Fruit fly (Drosophila melanogaster) whole organism, embryonic: ENCODE results near the gene cana.

ENCODE experiments used
- Atf6 ChIP-seq: fragments of 200-800 bp; sonication (Bioruptor generic); IDR thresholded peaks from 2 replicates; pipeline ENCODE4 v1.3.6; 2022; ENCODE audit warnings: missing biosample characterization, missing genetic modification characterization
- Bgb ChIP-seq: fragments of 200-800 bp; sonication (Bioruptor generic); IDR thresholded peaks from 2 replicates; pipeline ENCODE4 v1.3.6; 2022; ENCODE audit warnings: missing biosample characterization, missing genetic modification characterization; ENCODE audit not compliant: partially characterized antibody
- CG11504 ChIP-seq: fragments of 200-800 bp; sonication (Bioruptor generic); optimal IDR thresholded peaks from 3 replicates; lab custom pipeline; 2019; ENCODE audit warnings: missing biosample characterization, mild to moderate bottlenecking, missing genetic modification characterization, moderate library complexity
- CG13287 ChIP-seq: fragments of 200-800 bp; sonication (Bioruptor generic); IDR thresholded peaks from 2 replicates; pipeline ENCODE4 v1.3.6; 2022; ENCODE audit warnings: missing biosample characterization, missing genetic modification characterization; ENCODE audit not compliant: partially characterized antibody
- CG13424 ChIP-seq: fragments of 200-800 bp; sonication (Bioruptor generic); optimal IDR thresholded peaks from 2 replicates; lab custom pipeline; 2019; ENCODE audit warnings: missing biosample characterization, mild to moderate bottlenecking, missing genetic modification characterization, moderate library complexity
- CG13624 ChIP-seq: fragments of 200-800 bp; sonication (Bioruptor generic); optimal IDR thresholded peaks from 2 replicates; lab custom pipeline; 2016; ENCODE audit warnings: missing biosample characterization, missing genetic modification characterization
- CG15073 ChIP-seq: fragments of 200-800 bp; sonication (Bioruptor generic); optimal IDR thresholded peaks from 2 replicates; lab custom pipeline; 2016; ENCODE audit warnings: missing biosample characterization, missing genetic modification characterization
- CG1529 ChIP-seq: fragments of 200-800 bp; sonication (Bioruptor generic); optimal IDR thresholded peaks from 3 replicates; lab custom pipeline; 2018; ENCODE audit warnings: missing biosample characterization, missing genetic modification characterization
- CG15514 ChIP-seq: fragments of 200-800 bp; sonication (Bioruptor generic); optimal IDR thresholded peaks from 3 replicates; lab custom pipeline; 2017; ENCODE audit warnings: missing biosample characterization, missing genetic modification characterization, mild to moderate bottlenecking, moderate library complexity, missing genetic modification reagents
- CG17361 ChIP-seq: fragments of 200-800 bp; sonication (Bioruptor generic); IDR thresholded peaks from 3 replicates; pipeline ENCODE4 v1.3.6; 2022; ENCODE audit warnings: missing biosample characterization, missing genetic modification characterization
- CG18011 ChIP-seq: fragments of 200-800 bp; sonication (Bioruptor generic); optimal IDR thresholded peaks from 2 replicates; lab custom pipeline; 2017; ENCODE audit warnings: missing biosample characterization, missing genetic modification characterization, mild to moderate bottlenecking, moderate library complexity, missing genotype
- CG2889 ChIP-seq: fragments of 200-800 bp; sonication (Bioruptor generic); IDR thresholded peaks from 3 replicates; pipeline ENCODE4 v1.3.6; 2022; ENCODE audit warnings: missing biosample characterization, missing genetic modification characterization
- CG30403 ChIP-seq: fragments of 200-800 bp; sonication (Bioruptor generic); optimal IDR thresholded peaks from 3 replicates; lab custom pipeline; 2016; ENCODE audit warnings: missing biosample characterization, missing genetic modification characterization
- CG31365 ChIP-seq: fragments of 200-800 bp; sonication (Bioruptor generic); optimal IDR thresholded peaks from 2 replicates; lab custom pipeline; 2018; ENCODE audit warnings: missing biosample characterization, mild to moderate bottlenecking, missing genetic modification characterization
- CG6654 ChIP-seq: fragments of 200-800 bp; sonication (Bioruptor generic); optimal IDR thresholded peaks from 2 replicates; lab custom pipeline; 2017; ENCODE audit warnings: missing biosample characterization, mild to moderate bottlenecking, missing genetic modification characterization
- CG7357 ChIP-seq: fragments of 200-800 bp; sonication (Bioruptor generic); IDR thresholded peaks from 3 replicates; pipeline ENCODE4 v1.3.6; 2022; ENCODE audit warnings: missing biosample characterization, missing genetic modification characterization
- CG8359 ChIP-seq: fragments of 200-800 bp; sonication (Bioruptor generic); optimal IDR thresholded peaks from 2 replicates; lab custom pipeline; 2017; ENCODE audit warnings: missing biosample characterization, mild to moderate bottlenecking, missing genetic modification characterization, borderline replicate concordance
- CG8765 ChIP-seq: fragments of 200-800 bp; sonication (Bioruptor generic); IDR thresholded peaks from 2 replicates; pipeline ENCODE4 v1.3.6; 2022; ENCODE audit warnings: missing biosample characterization, missing genetic modification characterization
- CG8924 ChIP-seq: fragments of 200-800 bp; optimal IDR thresholded peaks from 3 replicates; lab custom pipeline; 2019; ENCODE audit warnings: missing biosample characterization, mild to moderate bottlenecking, missing genetic modification characterization, moderate library complexity
- CG9215 ChIP-seq: fragments of 200-800 bp; sonication (Bioruptor generic); IDR thresholded peaks from 2 replicates; pipeline ENCODE4 v1.3.6; 2022; ENCODE audit warnings: missing biosample characterization, missing genetic modification characterization
- Dp ChIP-seq: fragments of 200-800 bp; sonication (Bioruptor generic); optimal IDR thresholded peaks from 2 replicates; lab custom pipeline; 2018; ENCODE audit warnings: missing biosample characterization, mild to moderate bottlenecking, missing genetic modification characterization, moderate library complexity
- E2f1 ChIP-seq: fragments of 200-800 bp; sonication (Bioruptor generic); IDR thresholded peaks from 2 replicates; pipeline ENCODE4 v1.3.6; 2022; ENCODE audit warnings: missing biosample characterization, missing genetic modification characterization
- E2f2 ChIP-seq: fragments of 200-800 bp; sonication (Bioruptor generic); IDR thresholded peaks from 2 replicates; pipeline ENCODE4 v1.3.6; 2022; ENCODE audit warnings: missing biosample characterization, missing genetic modification characterization
- ERR ChIP-seq: fragments of 200-800 bp; sonication (Bioruptor generic); optimal IDR thresholded peaks from 2 replicates; lab custom pipeline; 2016; ENCODE audit warnings: missing biosample characterization, missing genetic modification characterization
- Fer1 ChIP-seq: fragments of 200-800 bp; sonication (Bioruptor generic); optimal IDR thresholded peaks from 2 replicates; lab custom pipeline; 2017; ENCODE audit warnings: missing biosample characterization, mild to moderate bottlenecking, missing genetic modification characterization
- Max ChIP-seq: fragments of 200-800 bp; sonication (Bioruptor generic); optimal IDR thresholded peaks from 2 replicates; lab custom pipeline; 2016; ENCODE audit warnings: missing biosample characterization, mild to moderate bottlenecking, missing genetic modification characterization
- Mrtf ChIP-seq: fragments of 200-800 bp; sonication (Bioruptor generic); IDR thresholded peaks from 3 replicates; pipeline ENCODE4 v1.3.6; 2022; ENCODE audit warnings: missing biosample characterization, missing genetic modification characterization
- Nf-YA ChIP-seq: fragments of 200-800 bp; sonication (Bioruptor generic); IDR thresholded peaks from 2 replicates; pipeline ENCODE4 v1.3.6; 2022; ENCODE audit warnings: missing biosample characterization, missing genetic modification characterization
- Six4 ChIP-seq: fragments of 200-800 bp; sonication (Bioruptor generic); optimal IDR thresholded peaks from 2 replicates; lab custom pipeline; 2016; ENCODE audit warnings: missing biosample characterization, missing genetic modification characterization
- Spps ChIP-seq: fragments of 200-800 bp; sonication (Bioruptor generic); optimal IDR thresholded peaks from 2 replicates; lab custom pipeline; 2018; ENCODE audit warnings: missing biosample characterization, mild to moderate bottlenecking, missing genetic modification characterization
- abd-A ChIP-seq: fragments of 200-800 bp; sonication (Bioruptor generic); optimal IDR thresholded peaks from 3 replicates; lab custom pipeline; 2019; ENCODE audit warnings: missing biosample characterization, mild to moderate bottlenecking, missing genetic modification characterization, moderate library complexity
- amos ChIP-seq: fragments of 200-800 bp; sonication (Bioruptor generic); IDR thresholded peaks from 2 replicates; pipeline ENCODE4 v1.3.6; 2022; ENCODE audit warnings: missing biosample characterization, missing genetic modification characterization; ENCODE audit not compliant: partially characterized antibody
- cas ChIP-seq: fragments of 200-800 bp; sonication (Bioruptor generic); IDR thresholded peaks from 2 replicates; pipeline ENCODE4 v1.3.6; 2022; ENCODE audit warnings: missing biosample characterization, missing genetic modification characterization
- cato ChIP-seq: fragments of 200-800 bp; sonication (Bioruptor generic); optimal IDR thresholded peaks from 2 replicates; lab custom pipeline; 2016; ENCODE audit warnings: missing biosample characterization, missing genetic modification characterization, borderline replicate concordance
- en ChIP-seq: fragments of 200-800 bp; sonication (Bioruptor generic); optimal IDR thresholded peaks from 2 replicates; lab custom pipeline; 2016; ENCODE audit warnings: missing biosample characterization, missing genetic modification characterization
- gcm ChIP-seq: fragments of 200-800 bp; sonication (Bioruptor generic); optimal IDR thresholded peaks from 2 replicates; lab custom pipeline; 2019; ENCODE audit warnings: missing biosample characterization, mild to moderate bottlenecking, missing genetic modification characterization, moderate library complexity
- gro ChIP-seq: fragments of 200-800 bp; sonication (Bioruptor generic); optimal IDR thresholded peaks from 2 replicates; lab custom pipeline; 2016; ENCODE audit warnings: missing biosample characterization, missing genetic modification characterization
- hb ChIP-seq: fragments of 200-800 bp; sonication (Bioruptor generic); IDR thresholded peaks from 3 replicates; pipeline ENCODE4 v1.3.6; 2022; ENCODE audit warnings: missing biosample characterization, missing genetic modification characterization; ENCODE audit not compliant: partially characterized antibody
- her ChIP-seq: fragments of 200-800 bp; sonication (Bioruptor generic); optimal IDR thresholded peaks from 2 replicates; lab custom pipeline; 2016; ENCODE audit warnings: missing biosample characterization, missing genetic modification characterization
- hth ChIP-seq: fragments of >200 bp; optimal IDR thresholded peaks from 2 replicates; lab custom pipeline; 2017; ENCODE audit warnings: inconsistent platforms
- jing ChIP-seq: fragments of 200-800 bp; sonication (Bioruptor generic); optimal IDR thresholded peaks from 2 replicates; lab custom pipeline; 2018; ENCODE audit warnings: missing biosample characterization, mild to moderate bottlenecking, missing genetic modification characterization
- kni ChIP-seq: fragments of 200-800 bp; sonication (Bioruptor generic); optimal IDR thresholded peaks from 3 replicates; lab custom pipeline; 2017; ENCODE audit warnings: mild to moderate bottlenecking, missing biosample characterization, missing genetic modification reagents, missing genetic modification characterization
- knrl ChIP-seq: fragments of 200-800 bp; sonication (Bioruptor generic); IDR thresholded peaks from 3 replicates; pipeline ENCODE4 v1.3.6; 2022; ENCODE audit warnings: missing biosample characterization, missing genetic modification characterization; ENCODE audit not compliant: partially characterized antibody
- lola ChIP-seq, 3 experiments: fragments of >200 bp in 2 of 3; fragments of 200-800 bp in 1 of 3; sonication (Bioruptor generic) in 1 of 3; optimal IDR thresholded peaks; 2 replicates each; lab custom pipeline; 2017 to 2019; ENCODE audit warnings: missing biosample characterization in 3 of 3, missing genetic modification characterization in 3 of 3, mild to moderate bottlenecking in 1 of 3, moderate library complexity in 1 of 3
- odd ChIP-seq: fragments of 200-800 bp; sonication (Bioruptor generic); optimal IDR thresholded peaks from 2 replicates; lab custom pipeline; 2017; ENCODE audit warnings: missing biosample characterization, mild to moderate bottlenecking, missing genetic modification characterization
- pan ChIP-seq, 4 experiments: fragments of >200 bp in 3 of 4; fragments of 200-800 bp in 1 of 4; sonication (Bioruptor generic) in 1 of 4; optimal IDR thresholded peaks in 3 of 4; IDR thresholded peaks in 1 of 4; 2 replicates each; pipeline versions ENCODE4 v1.3.6 to Lab custom; 2017 to 2022; ENCODE audit warnings: missing biosample characterization in 2 of 4, missing genetic modification characterization in 2 of 4, mixed read lengths in 1 of 4
- pnt ChIP-seq: fragments of 200-800 bp; sonication (Bioruptor generic); optimal IDR thresholded peaks from 3 replicates; lab custom pipeline; 2016; ENCODE audit warnings: missing biosample characterization, missing genetic modification characterization
- pzg ChIP-seq: fragments of 200-800 bp; sonication (Bioruptor generic); optimal IDR thresholded peaks from 3 replicates; lab custom pipeline; 2018; ENCODE audit warnings: missing biosample characterization, mild to moderate bottlenecking, missing genetic modification characterization, moderate library complexity
- salm ChIP-seq: fragments of 200-800 bp; sonication (Bioruptor generic); optimal IDR thresholded peaks from 2 replicates; lab custom pipeline; 2018; ENCODE audit warnings: missing biosample characterization, mild to moderate bottlenecking, missing genetic modification characterization
- wor ChIP-seq: fragments of 200-800 bp; sonication (Bioruptor generic); IDR thresholded peaks from 2 replicates; pipeline ENCODE4 v1.3.6; 2022; ENCODE audit warnings: missing biosample characterization, missing genetic modification characterization

Gene cana

dm6 chr2L:11269632-11269965, at the start of gene cana:
cana (plus strand) TSS chr2L:11269780.
- TF ChIP-seq knrl (GFP tag; lab: Robert Waterston, UW) = peak; percentile 32; the same call in 1 of the 3 replicates
- TF ChIP-seq odd (GFP tag; lab: Kevin White, UChicago) = no peak
- no peak for TF ChIP-seq hth
- TF ChIP-seq Spps (tag; lab: Kevin White, UChicago) = no peak
- peak; percentile 81 for TF ChIP-seq Dp (GFP tag; lab: Kevin White, UChicago)
- peak; percentile 25 for TF ChIP-seq pzg (GFP tag; lab: Kevin White, UChicago)
- peak; percentile 88 for TF ChIP-seq E2f2 (GFP tag; lab: Robert Waterston, UW)
- peak; percentile 40 for TF ChIP-seq Bgb (GFP tag; lab: Robert Waterston, UW)
- no peak for TF ChIP-seq her
- no peak for TF ChIP-seq CG31365 (tag; lab: Kevin White, UChicago)
- peak; percentile 48 for TF ChIP-seq CG13287
- TF ChIP-seq CG15514 (GFP tag; lab: Kevin White, UChicago) = peak; percentile 100
- peak; percentile 64; the same call in 1 of the 2 replicates for TF ChIP-seq amos
- TF ChIP-seq, all 482 proteins: peak for 8

dm6 chr2L:11220783-11221182, 48.8 kb upstream of the cana start:
- TF ChIP-seq CG30403 (peak; percentile 20), CG11504 (tag; lab: Kevin White, UChicago) (peak; percentile 8), CG7357 (no peak), CG2889 (GFP tag; lab: Robert Waterston, UW) (no peak), salm (tag; lab: Kevin White, UChicago) (no peak), lola (GFP tag; optimal IDR thresholded peaks at IDR 0.05; lab: Kevin White, UChicago) (no peak), kni (no peak), E2f1 (GFP tag; lab: Robert Waterston, UW) (no peak), CG8924 (tag; lab: Kevin White, UChicago) (no peak), CG15073 (GFP tag; lab: Kevin White, UChicago) (no peak), CG17361 (no peak), Spps (tag; lab: Kevin White, UChicago) (no peak), CG1529 (GFP tag; lab: Kevin White, UChicago) (no peak), Six4 (GFP tag; lab: Kevin White, UChicago) (no peak), cas (GFP tag; lab: Robert Waterston, UW) (no peak), abd-A (tag; lab: Kevin White, UChicago) (no peak), CG6654 (GFP tag; lab: Kevin White, UChicago) (no peak), hth (no peak), cato (GFP tag; lab: Kevin White, UChicago) (no peak), jing (GFP tag; lab: Kevin White, UChicago) (no peak), hb (no peak), CG8765 (GFP tag; lab: Robert Waterston, UW) (no peak), gcm (GFP tag; lab: Kevin White, UChicago) (no peak), CG18011 (GFP tag; lab: Kevin White, UChicago) (no peak), en (GFP tag; lab: Kevin White, UChicago) (no peak), Mrtf (GFP tag; lab: Robert Waterston, UW) (no peak), gro (no peak), CG13424 (tag; lab: Kevin White, UChicago) (peak; percentile 4), CG13624 (GFP tag; lab: Kevin White, UChicago) (no peak), ERR (no peak), Max (GFP tag; lab: Kevin White, UChicago) (no peak), CG8359 (GFP tag; lab: Kevin White, UChicago) (no peak), CG9215 (GFP tag; lab: Robert Waterston, UW) (no peak), pnt (GFP tag; lab: Kevin White, UChicago) (no peak), Nf-YA (GFP tag; lab: Robert Waterston, UW) (no peak), Atf6 (GFP tag; lab: Robert Waterston, UW) (no peak), pan (optimal IDR thresholded peaks at IDR 0.05; lab: Kevin White, UChicago) (no peak), pan (GFP tag; optimal IDR thresholded peaks at IDR 0.05 in 1 of 2, IDR thresholded peaks at IDR 0.05 in 1 of 2) (no peak), wor (GFP tag; lab: Robert Waterston, UW) (no peak), Fer1 (GFP tag; lab: Kevin White, UChicago) (no peak)
